Worm (Caenorhabditis elegans): ENCODE measurements around the gene wago-4.

- TF ChIP-seq W03F9.2 (tag; optimal IDR thresholded peaks at IDR 0.05) = no peak
- no peak for TF ChIP-seq him-1 (tag; optimal IDR thresholded peaks at IDR 0.05)
Observed at ce11 chrII:12966274-12966673, 46.9 kb downstream of the wago-4 start.

Measured in whole organism, L4/young adult.